Fruit fly (Drosophila melanogaster) whole organism, prepupa: Measurements from ENCODE around the gene dac.

Experiments used
- Blimp-1 ChIP-seq: fragments of 200-800 bp; sonication (Bioruptor generic); optimal IDR thresholded peaks from 3 replicates; lab custom pipeline; 2017; ENCODE audit warnings: missing biosample characterization, missing genetic modification characterization, mild to moderate bottlenecking, moderate library complexity, missing genetic modification reagents
- CG10631 ChIP-seq: fragments of 200-800 bp; sonication (Bioruptor generic); optimal IDR thresholded peaks from 2 replicates; lab custom pipeline; 2016; ENCODE audit warnings: missing biosample characterization, missing genetic modification characterization
- CG10669 ChIP-seq: fragments of 200-800 bp; sonication (Bioruptor generic); optimal IDR thresholded peaks from 3 replicates; lab custom pipeline; 2018; ENCODE audit warnings: missing biosample characterization, mild to moderate bottlenecking, missing genetic modification characterization, moderate library complexity
- CG11294 ChIP-seq: fragments of 200-800 bp; sonication (Bioruptor generic); IDR thresholded peaks from 2 replicates; pipeline ENCODE4 v1.3.6; 2022; ENCODE audit warnings: missing biosample characterization, missing genetic modification characterization
- CG11762 ChIP-seq: fragments of 200-800 bp; sonication (Bioruptor generic); optimal IDR thresholded peaks from 3 replicates; lab custom pipeline; 2016; ENCODE audit warnings: missing biosample characterization, missing genetic modification characterization; ENCODE audit not compliant: insufficient read depth
- CG15336 ChIP-seq: fragments of 200-800 bp; sonication (Bioruptor generic); IDR thresholded peaks from 2 replicates; pipeline ENCODE4 v1.3.6; 2022; ENCODE audit warnings: missing biosample characterization, missing genetic modification characterization
- CG1621 ChIP-seq: fragments of 200-800 bp; sonication (Bioruptor generic); optimal IDR thresholded peaks from 3 replicates; lab custom pipeline; 2018; ENCODE audit warnings: missing biosample characterization, mild to moderate bottlenecking, missing genetic modification characterization
- CG3032 ChIP-seq: fragments of 200-800 bp; optimal IDR thresholded peaks from 2 replicates; lab custom pipeline; 2019; ENCODE audit warnings: missing biosample characterization, mild to moderate bottlenecking, missing genetic modification characterization, moderate library complexity
- CG34406 ChIP-seq: fragments of 200-800 bp; sonication (Bioruptor generic); optimal IDR thresholded peaks from 3 replicates; lab custom pipeline; 2016; ENCODE audit warnings: missing biosample characterization, missing genetic modification characterization
- CG3919 ChIP-seq: fragments of 200-800 bp; sonication (Bioruptor generic); optimal IDR thresholded peaks from 3 replicates; lab custom pipeline; 2016; ENCODE audit warnings: missing biosample characterization, missing genetic modification characterization
- CG4318 ChIP-seq: fragments of 200-800 bp; sonication (Bioruptor generic); optimal IDR thresholded peaks from 3 replicates; lab custom pipeline; 2017; ENCODE audit warnings: missing biosample characterization, mild to moderate bottlenecking, missing genetic modification characterization
- CG6163 ChIP-seq: fragments of 200-800 bp; sonication (Bioruptor generic); IDR thresholded peaks from 3 replicates; pipeline ENCODE4 v1.3.6; 2022; ENCODE audit warnings: missing biosample characterization, missing genetic modification characterization
- CG6276 ChIP-seq: fragments of 200-800 bp; sonication (Bioruptor generic); optimal IDR thresholded peaks from 2 replicates; lab custom pipeline; 2017; ENCODE audit warnings: missing biosample characterization, mild to moderate bottlenecking, missing genetic modification characterization
- CG6792 ChIP-seq: fragments of 200-800 bp; sonication (Bioruptor generic); optimal IDR thresholded peaks from 3 replicates; lab custom pipeline; 2016; ENCODE audit warnings: missing biosample characterization, missing genetic modification characterization
- CG6854 ChIP-seq: fragments of 200-800 bp; sonication (Bioruptor generic); optimal IDR thresholded peaks from 2 replicates; lab custom pipeline; 2017; ENCODE audit warnings: missing biosample characterization, mild to moderate bottlenecking, missing genetic modification characterization
- CG7368 ChIP-seq: fragments of 200-800 bp; sonication (Bioruptor generic); optimal IDR thresholded peaks from 3 replicates; lab custom pipeline; 2016; ENCODE audit warnings: missing biosample characterization, missing genetic modification characterization
- CG8119 ChIP-seq: fragments of 200-800 bp; sonication (Bioruptor generic); IDR thresholded peaks from 3 replicates; pipeline ENCODE4 v1.3.6; 2022; ENCODE audit warnings: missing biosample characterization, missing genetic modification characterization
- CG8319 ChIP-seq: fragments of 200-800 bp; sonication (Bioruptor generic); optimal IDR thresholded peaks from 3 replicates; lab custom pipeline; 2016; ENCODE audit warnings: missing biosample characterization, missing genetic modification characterization
- CG9139 ChIP-seq: fragments of 200-800 bp; sonication (Bioruptor generic); optimal IDR thresholded peaks from 3 replicates; lab custom pipeline; 2017; ENCODE audit warnings: missing biosample characterization, mild to moderate bottlenecking, missing genetic modification characterization
- Eip78C ChIP-seq: fragments of 200-800 bp; sonication (Bioruptor generic); peaks from one replicate; lab custom pipeline; 2016; ENCODE audit warnings: missing biosample characterization, missing genetic modification characterization
- Eip93F ChIP-seq: fragments of 200-800 bp; sonication (Bioruptor generic); optimal IDR thresholded peaks from 2 replicates; lab custom pipeline; 2016; ENCODE audit warnings: missing biosample characterization, mild to moderate bottlenecking, missing genetic modification characterization
- Ets21C ChIP-seq: fragments of 200-800 bp; sonication (Bioruptor generic); optimal IDR thresholded peaks from 3 replicates; lab custom pipeline; 2016; ENCODE audit warnings: missing biosample characterization, missing genetic modification characterization
- Gug ChIP-seq: fragments of 200-800 bp; sonication (Bioruptor generic); IDR thresholded peaks from 2 replicates; pipeline ENCODE4 v1.3.6; 2022; ENCODE audit warnings: missing biosample characterization, missing genetic modification characterization
- Hr38 ChIP-seq: sonication (Bioruptor generic); optimal IDR thresholded peaks from 2 replicates; lab custom pipeline; 2016; ENCODE audit warnings: missing biosample characterization, missing genetic modification characterization
- Hr39 ChIP-seq: fragments of 200-800 bp; sonication (Bioruptor generic); optimal IDR thresholded peaks from 2 replicates; lab custom pipeline; 2016; ENCODE audit warnings: missing biosample characterization, missing genetic modification characterization
- Hr4 ChIP-seq: fragments of 200-800 bp; sonication (Bioruptor generic); optimal IDR thresholded peaks from 3 replicates; lab custom pipeline; 2016; ENCODE audit warnings: missing biosample characterization, missing genetic modification characterization
- Lpt ChIP-seq: fragments of 200-800 bp; sonication (Bioruptor generic); optimal IDR thresholded peaks from 3 replicates; lab custom pipeline; 2016; ENCODE audit warnings: missing biosample characterization, missing genetic modification characterization
- OdsH ChIP-seq: fragments of 200-800 bp; sonication (Bioruptor generic); optimal IDR thresholded peaks from 3 replicates; lab custom pipeline; 2016; ENCODE audit warnings: missing biosample characterization, missing genetic modification characterization
- Sox14 ChIP-seq: fragments of 200-800 bp; sonication (Bioruptor generic); optimal IDR thresholded peaks from 3 replicates; lab custom pipeline; 2016; ENCODE audit warnings: missing biosample characterization, missing genetic modification characterization
- Sox15 ChIP-seq: fragments of 200-800 bp; sonication (Bioruptor generic); optimal IDR thresholded peaks from 3 replicates; lab custom pipeline; 2016; ENCODE audit warnings: missing biosample characterization, missing genetic modification characterization
- achi ChIP-seq: fragments of 200-800 bp; sonication (Bioruptor generic); optimal IDR thresholded peaks from 3 replicates; lab custom pipeline; 2016; ENCODE audit warnings: missing biosample characterization, missing genetic modification characterization
- acj6 ChIP-seq: fragments of 200-800 bp; sonication (Bioruptor generic); optimal IDR thresholded peaks from 3 replicates; lab custom pipeline; 2016; ENCODE audit warnings: missing biosample characterization, missing genetic modification characterization
- cyc ChIP-seq: fragments of 200-800 bp; sonication (Bioruptor generic); optimal IDR thresholded peaks from 3 replicates; lab custom pipeline; 2016; ENCODE audit warnings: missing biosample characterization, missing genetic modification characterization
- dac ChIP-seq: fragments of 200-800 bp; sonication (Bioruptor generic); optimal IDR thresholded peaks from 2 replicates; lab custom pipeline; 2017; ENCODE audit warnings: missing biosample characterization, mild to moderate bottlenecking, missing genetic modification characterization
- eg ChIP-seq: fragments of 200-800 bp; sonication (Bioruptor generic); IDR thresholded peaks from 3 replicates; pipeline ENCODE4 v1.3.6; 2022; ENCODE audit warnings: missing biosample characterization, missing genetic modification characterization
- esn ChIP-seq: fragments of 200-800 bp; sonication (Bioruptor generic); optimal IDR thresholded peaks from 2 replicates; lab custom pipeline; 2016; ENCODE audit warnings: missing biosample characterization, mild to moderate bottlenecking, missing genetic modification characterization, moderate library complexity
- fd59A ChIP-seq: fragments of 200-800 bp; sonication (Bioruptor generic); optimal IDR thresholded peaks from 2 replicates; lab custom pipeline; 2017; ENCODE audit warnings: missing biosample characterization, mild to moderate bottlenecking, missing genetic modification characterization, missing genetic modification reagents
- fd85E ChIP-seq: fragments of 200-800 bp; sonication (Bioruptor generic); optimal IDR thresholded peaks from 3 replicates; lab custom pipeline; 2016; ENCODE audit warnings: missing biosample characterization, missing genetic modification characterization
- fkh ChIP-seq: fragments of 200-800 bp; sonication (Bioruptor generic); optimal IDR thresholded peaks from 3 replicates; lab custom pipeline; 2017; ENCODE audit warnings: missing biosample characterization, mild to moderate bottlenecking, missing genetic modification characterization, moderate library complexity
- lz ChIP-seq: fragments of 200-800 bp; sonication (Bioruptor generic); optimal IDR thresholded peaks from 3 replicates; lab custom pipeline; 2016; ENCODE audit warnings: missing biosample characterization, missing genetic modification characterization
- net ChIP-seq: fragments of 200-800 bp; sonication (Bioruptor generic); optimal IDR thresholded peaks from 3 replicates; lab custom pipeline; 2016; ENCODE audit warnings: missing biosample characterization, missing genetic modification characterization
- pdm3 ChIP-seq: fragments of 200-800 bp; sonication (Bioruptor generic); optimal IDR thresholded peaks from 3 replicates; lab custom pipeline; 2016; ENCODE audit warnings: missing biosample characterization, missing genetic modification characterization
- salr ChIP-seq, 2 experiments: fragments of 200-800 bp; sonication (Bioruptor generic); optimal IDR thresholded peaks; 3 replicates each; lab custom pipeline; 2016 to 2018; ENCODE audit warnings: missing biosample characterization in 2 of 2, missing genetic modification characterization in 2 of 2, mild to moderate bottlenecking in 1 of 2
- spab ChIP-seq: fragments of 200-800 bp; sonication (Bioruptor generic); optimal IDR thresholded peaks from 2 replicates; lab custom pipeline; 2017; ENCODE audit warnings: missing biosample characterization, mild to moderate bottlenecking, missing genetic modification characterization, missing genetic modification reagents
- ss ChIP-seq, 2 experiments: fragments of 200-800 bp; sonication (Bioruptor generic); optimal IDR thresholded peaks; 2 replicates in 1 of 2; 3 replicates in 1 of 2; lab custom pipeline; 2017 to 2018; ENCODE audit warnings: mild to moderate bottlenecking in 2 of 2, missing biosample characterization in 2 of 2, missing genetic modification characterization in 2 of 2, moderate library complexity in 1 of 2
- svp ChIP-seq: fragments of 200-800 bp; sonication (Bioruptor generic); peaks from one replicate; lab custom pipeline; 2016; ENCODE audit warnings: missing biosample characterization, missing genetic modification characterization
- topi ChIP-seq: fragments of 200-800 bp; sonication (Bioruptor generic); optimal IDR thresholded peaks from 3 replicates; lab custom pipeline; 2016; ENCODE audit warnings: missing biosample characterization, missing genetic modification characterization

The dac gene

dm6 chr2L:16500469-16500868, 14.7 kb upstream of the dac start (continued):
- TF ChIP-seq CG4318 (GFP tag; lab: Kevin White, UChicago) (peak; percentile 83), Eip78C (peak; percentile 96), CG15336 (peak; percentile 95), eg (GFP tag; lab: Robert Waterston, UW) (peak; percentile 95), Sox15 (peak; percentile 77), lz (peak; percentile 82), CG11294 (GFP tag; lab: Robert Waterston, UW) (peak; percentile 86), svp (GFP tag; lab: Kevin White, UChicago) (peak; percentile 92), Ets21C (GFP tag; lab: Kevin White, UChicago) (peak; percentile 74)

dm6 chr2L:16499559-16499958, 13.8 kb upstream of the dac start:
- TF ChIP-seq fkh (GFP tag; lab: Kevin White, UChicago) (peak; percentile 56), eg (GFP tag; lab: Robert Waterston, UW) (no peak)
- TF ChIP-seq, all 60 proteins: peak for 1

- peak; percentile 52 for TF ChIP-seq CG10631 (GFP tag; lab: Kevin White, UChicago)
- TF ChIP-seq eg (GFP tag; lab: Robert Waterston, UW), result peak; percentile 77
- TF ChIP-seq pdm3 (GFP tag; lab: Kevin White, UChicago), result peak; percentile 70
- no peak for TF ChIP-seq CG10669 (GFP tag; lab: Kevin White, UChicago)
- TF ChIP-seq fkh (GFP tag; lab: Kevin White, UChicago), result no peak
- TF ChIP-seq fd59A (GFP tag; lab: Kevin White, UChicago), result no peak
- peak; percentile 43 for TF ChIP-seq acj6
- peak; percentile 6 for TF ChIP-seq CG11762 (GFP tag; lab: Kevin White, UChicago)
- TF ChIP-seq Lpt (GFP tag; lab: Kevin White, UChicago), result peak; percentile 58
- peak; percentile 49 for TF ChIP-seq Gug (GFP tag; lab: Robert Waterston, UW)
- peak; percentile 53 for TF ChIP-seq CG6792
- TF ChIP-seq OdsH (GFP tag; lab: Kevin White, UChicago), result peak; percentile 40
- no peak for TF ChIP-seq Hr38
- no peak for TF ChIP-seq CG6276 (GFP tag; lab: Kevin White, UChicago)
- peak in 1 of 2 experiments; percentile 41 for TF ChIP-seq salr (GFP tag; optimal IDR thresholded peaks at IDR 0.05; lab: Kevin White, UChicago)
- no peak for TF ChIP-seq ss (GFP tag; optimal IDR thresholded peaks at IDR 0.05; lab: Kevin White, UChicago)
- peak; percentile 54 for TF ChIP-seq cyc
- TF ChIP-seq CG3919 (GFP tag; lab: Kevin White, UChicago), result peak; percentile 26
- TF ChIP-seq dac (GFP tag; lab: Kevin White, UChicago), result no peak
- TF ChIP-seq net, result peak; percentile 29
- TF ChIP-seq CG4318 (GFP tag; lab: Kevin White, UChicago), result no peak
- TF ChIP-seq CG3032 (tag; lab: Kevin White, UChicago), result no peak
- TF ChIP-seq CG6854 (GFP tag; lab: Kevin White, UChicago), result no peak
- TF ChIP-seq CG8119 (GFP tag; lab: Robert Waterston, UW), result peak; percentile 73
- TF ChIP-seq Eip93F (GFP tag; lab: Kevin White, UChicago), result no peak
- TF ChIP-seq Hr4 (GFP tag; lab: Kevin White, UChicago), result peak; percentile 68
- TF ChIP-seq Sox14 (GFP tag; lab: Kevin White, UChicago), result peak; percentile 46
- TF ChIP-seq esn (GFP tag; lab: Kevin White, UChicago), result peak; percentile 75
- TF ChIP-seq CG9139 (GFP tag; lab: Kevin White, UChicago), result no peak
- TF ChIP-seq CG15336, result peak; percentile 72
- TF ChIP-seq lz, result peak; percentile 57
- no peak for TF ChIP-seq CG1621 (tag; lab: Kevin White, UChicago)
- no peak for TF ChIP-seq Blimp-1
- peak; percentile 8 for TF ChIP-seq Sox15
- peak; percentile 64 for TF ChIP-seq achi (GFP tag; lab: Kevin White, UChicago)
- TF ChIP-seq spab (GFP tag; lab: Kevin White, UChicago), result no peak
- peak; percentile 38 for TF ChIP-seq topi (GFP tag; lab: Kevin White, UChicago)
- TF ChIP-seq fd85E (GFP tag; lab: Kevin White, UChicago), result no peak
- TF ChIP-seq CG34406 (GFP tag; lab: Kevin White, UChicago), result no peak
- peak; percentile 40 for TF ChIP-seq Ets21C (GFP tag; lab: Kevin White, UChicago)
- peak; percentile 67 for TF ChIP-seq svp (GFP tag; lab: Kevin White, UChicago)
- TF ChIP-seq CG7368, result peak; percentile 14
- no peak for TF ChIP-seq CG8319 (GFP tag; lab: Kevin White, UChicago)
- TF ChIP-seq Eip78C, result peak; percentile 81
- TF ChIP-seq CG6163 (GFP tag; lab: Robert Waterston, UW), result peak; percentile 25; the same call in 1 of the 3 replicates
- TF ChIP-seq Hr39 (GFP tag; lab: Kevin White, UChicago), result peak; percentile 50
Observed at dm6 chr2L:16498100-16498499, 12.3 kb upstream of the dac start.
